Fruit fly (Drosophila melanogaster) whole organism, wandering third instar larva: ENCODE results near the gene CG32199.

Experiments
- Dfd ChIP-seq: fragments of >200 bp; optimal IDR thresholded peaks from 2 replicates; lab custom pipeline; 2017; ENCODE audit warnings: missing biosample characterization, missing genetic modification characterization
- Jra ChIP-seq: sonication (Bioruptor generic); optimal IDR thresholded peaks from 2 replicates; lab custom pipeline; 2016; ENCODE audit warnings: missing biosample characterization, missing genetic modification characterization
- psq ChIP-seq: fragments of 200-800 bp; sonication (Bioruptor generic); optimal IDR thresholded peaks from 3 replicates; lab custom pipeline; 2017; ENCODE audit warnings: missing biosample characterization, mild to moderate bottlenecking, missing genetic modification characterization, moderate library complexity
- rgr ChIP-seq: fragments of 200-800 bp; sonication (Bioruptor generic); optimal IDR thresholded peaks from 3 replicates; lab custom pipeline; 2016; ENCODE audit warnings: missing biosample characterization, mild to moderate bottlenecking, missing genetic modification characterization

dm6 chr3L:18617893-18618577 is 6.3 kb downstream of the CG32199 start, which contains the start of the genes CG13380 and CG4174:
- TF ChIP-seq rgr = no peak
- no peak for TF ChIP-seq Dfd (GFP tag; lab: Kevin White, UChicago)
- no peak for TF ChIP-seq Jra (GFP tag; lab: Kevin White, UChicago)
- no peak for TF ChIP-seq psq
